Worm (Caenorhabditis elegans) whole organism, late embryonic: ENCODE data around the gene Y67A10A.11.
A peak's percentile ranks its signal among the peaks of the same experiment; 100 is the strongest.
"Not testable (repeated sequence)": the region's sequence is repeated elsewhere in the genome, so short reads cannot be mapped to it uniquely, and the experiment has no call there.

ENCODE experiments used
- C08G9.2 ChIP-seq: sonication (generic microtip); optimal IDR thresholded peaks from 2 replicates; lab custom pipeline; 2016; ENCODE audit warnings: mild to moderate bottlenecking, missing genetic modification characterization, moderate library complexity, missing compliant biosample characterization
- C38D4.7 ChIP-seq: fragments of 200-800 bp; sonication (Bioruptor generic); optimal IDR thresholded peaks from 2 replicates; lab custom pipeline; 2018; ENCODE audit warnings: mild to moderate bottlenecking, missing genetic modification characterization, moderate library complexity, missing compliant biosample characterization
- F13H6.1 ChIP-seq: sonication (generic microtip); optimal IDR thresholded peaks from 2 replicates; lab custom pipeline; 2016; ENCODE audit warnings: missing genetic modification characterization, missing compliant biosample characterization
- ahr-1 ChIP-seq: sonication (generic microtip); optimal IDR thresholded peaks from 2 replicates; lab custom pipeline; 2016; ENCODE audit warnings: missing genetic modification characterization, missing compliant biosample characterization
- ama-1 ChIP-seq: fragments of 150-350 bp; optimal IDR thresholded peaks from 2 replicates; lab custom pipeline; 2014
- ceh-14 ChIP-seq: sonication (generic microtip); optimal IDR thresholded peaks from 2 replicates; lab custom pipeline; 2016; ENCODE audit warnings: missing genotype, missing genetic modification characterization, missing compliant biosample characterization
- ceh-18 ChIP-seq: sonication (generic microtip); optimal IDR thresholded peaks from 2 replicates; lab custom pipeline; 2016; ENCODE audit warnings: missing genetic modification characterization, missing compliant biosample characterization
- ceh-19 ChIP-seq: fragments of 200-800 bp; sonication (Bioruptor generic); optimal IDR thresholded peaks from 2 replicates; lab custom pipeline; 2018; ENCODE audit warnings: mild to moderate bottlenecking, missing genetic modification characterization, missing compliant biosample characterization
- ceh-31 ChIP-seq: sonication (generic microtip); optimal IDR thresholded peaks from 2 replicates; lab custom pipeline; 2016; ENCODE audit warnings: missing genetic modification characterization, missing compliant biosample characterization
- ceh-34 ChIP-seq: sonication (generic microtip); optimal IDR thresholded peaks from 2 replicates; lab custom pipeline; 2016; ENCODE audit warnings: mild to moderate bottlenecking, missing genetic modification characterization, missing compliant biosample characterization
- ceh-48 ChIP-seq: sonication (generic microtip); optimal IDR thresholded peaks from 2 replicates; lab custom pipeline; 2016; ENCODE audit warnings: missing genetic modification characterization, inconsistent platforms, missing compliant biosample characterization
- ceh-6 ChIP-seq: fragments of 200-800 bp; sonication (Bioruptor generic); optimal IDR thresholded peaks from 2 replicates; lab custom pipeline; 2018; ENCODE audit warnings: mild to moderate bottlenecking, missing genetic modification characterization, missing compliant biosample characterization
- ceh-9 ChIP-seq: sonication (generic microtip); optimal IDR thresholded peaks from 2 replicates; lab custom pipeline; 2016; ENCODE audit warnings: mild to moderate bottlenecking, missing genetic modification characterization, inconsistent platforms, missing compliant biosample characterization
- che-1 ChIP-seq: sonication (generic microtip); optimal IDR thresholded peaks from 2 replicates; lab custom pipeline; 2016; ENCODE audit warnings: mild to moderate bottlenecking, missing genetic modification characterization, missing compliant biosample characterization
- fax-1 ChIP-seq: sonication (generic microtip); optimal IDR thresholded peaks from 2 replicates; lab custom pipeline; 2016; ENCODE audit warnings: missing genotype, missing genetic modification characterization, missing compliant biosample characterization
- fkh-10 ChIP-seq: fragments of 150-350 bp; optimal IDR thresholded peaks from 2 replicates; lab custom pipeline; 2014; ENCODE audit warnings: missing biosample characterization, missing genetic modification reagents, missing genetic modification characterization
- fkh-6 ChIP-seq: sonication (generic microtip); optimal IDR thresholded peaks from 2 replicates; lab custom pipeline; 2016; ENCODE audit warnings: missing genetic modification characterization, missing compliant biosample characterization
- gmeb-2 ChIP-seq: sonication (generic microtip); optimal IDR thresholded peaks from 2 replicates; lab custom pipeline; 2016; ENCODE audit warnings: missing genetic modification characterization, inconsistent platforms, missing compliant biosample characterization
- hlh-30 ChIP-seq: sonication (generic microtip); optimal IDR thresholded peaks from 2 replicates; lab custom pipeline; 2017; ENCODE audit warnings: antibody characterized with exemption, missing genetic modification characterization, missing compliant biosample characterization; ENCODE audit not compliant: insufficient read depth
- lim-6 ChIP-seq: sonication (generic microtip); optimal IDR thresholded peaks from 2 replicates; lab custom pipeline; 2016; ENCODE audit warnings: missing genetic modification characterization, missing compliant biosample characterization
- madf-2 ChIP-seq: sonication (generic microtip); optimal IDR thresholded peaks from 2 replicates; lab custom pipeline; 2017; ENCODE audit warnings: missing genetic modification characterization, missing compliant biosample characterization
- nfya-1 ChIP-seq: sonication (generic microtip); optimal IDR thresholded peaks from 2 replicates; lab custom pipeline; 2017; ENCODE audit warnings: missing genetic modification characterization, mild to moderate bottlenecking, missing compliant biosample characterization, antibody characterized with exemption, moderate library complexity
- odd-2 ChIP-seq: sonication (generic microtip); optimal IDR thresholded peaks from 2 replicates; lab custom pipeline; 2017; ENCODE audit warnings: antibody characterized with exemption, mild to moderate bottlenecking, missing genetic modification characterization, missing compliant biosample characterization
- pag-3 ChIP-seq: sonication (generic microtip); optimal IDR thresholded peaks from 2 replicates; lab custom pipeline; 2016; ENCODE audit warnings: missing compliant biosample characterization, missing genetic modification characterization, borderline replicate concordance
- pha-2 ChIP-seq: sonication (generic microtip); optimal IDR thresholded peaks from 2 replicates; lab custom pipeline; 2017; ENCODE audit warnings: mild to moderate bottlenecking, missing genetic modification characterization, missing compliant biosample characterization
- pha-4 ChIP-seq: fragments of 150-350 bp; optimal IDR thresholded peaks from 2 replicates; lab custom pipeline; 2018; ENCODE audit warnings: missing biosample characterization, missing genetic modification reagents, missing genetic modification characterization
- pros-1 ChIP-seq: fragments of 150-350 bp; optimal IDR thresholded peaks from 2 replicates; lab custom pipeline; 2014; ENCODE audit warnings: missing biosample characterization, missing genetic modification reagents, missing genetic modification characterization
- sdc-2 ChIP-seq: sonication (generic microtip); optimal IDR thresholded peaks from 2 replicates; lab custom pipeline; 2016; ENCODE audit warnings: missing genotype, missing genetic modification characterization, missing compliant biosample characterization
- syd-9 ChIP-seq: sonication (generic microtip); optimal IDR thresholded peaks from 2 replicates; lab custom pipeline; 2016; ENCODE audit warnings: mild to moderate bottlenecking, missing genetic modification characterization, moderate library complexity, missing compliant biosample characterization
- tbx-2 ChIP-seq: sonication (generic microtip); optimal IDR thresholded peaks from 2 replicates; lab custom pipeline; 2016; ENCODE audit warnings: missing genetic modification characterization, missing compliant biosample characterization
- ttx-3 ChIP-seq: sonication (generic microtip); optimal IDR thresholded peaks from 2 replicates; lab custom pipeline; 2016; ENCODE audit warnings: missing genetic modification reagents, missing genetic modification characterization, missing compliant biosample characterization
- unc-42 ChIP-seq: sonication (generic microtip); optimal IDR thresholded peaks from 2 replicates; lab custom pipeline; 2016; ENCODE audit warnings: missing genotype, missing genetic modification characterization, missing compliant biosample characterization
- unc-55 ChIP-seq: sonication (generic microtip); optimal IDR thresholded peaks from 2 replicates; lab custom pipeline; 2017; ENCODE audit warnings: missing biosample characterization, missing genetic modification reagents, missing genetic modification characterization

The Y67A10A.11 gene

DNA sequence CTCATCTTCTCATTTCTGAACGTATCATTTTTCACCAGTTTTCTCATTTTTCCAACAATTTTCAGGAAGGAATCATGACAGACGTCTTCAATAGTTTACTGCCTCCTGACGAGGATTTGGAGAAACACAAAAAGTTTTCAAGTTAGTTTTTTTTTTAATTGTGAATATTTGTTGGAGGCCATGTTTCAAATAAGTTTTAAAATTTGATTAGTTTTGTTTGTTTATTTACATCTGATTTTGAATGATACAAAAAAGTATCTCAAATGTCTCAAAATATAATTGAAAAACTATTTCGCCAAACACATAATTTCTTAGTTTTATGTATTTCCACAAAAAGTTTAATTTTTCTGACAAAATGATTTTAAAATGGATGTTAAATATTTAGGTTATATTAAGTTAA lies 21.4 kb downstream of the Y67A10A.11 start, which contains the start of gene ssu-2:
TSS of gene ssu-2 (plus strand) at position 59 of the 400 bp plus-strand sequence.
- TF ChIP-seq ceh-6, result no peak
- TF ChIP-seq pros-1 (tag; lab: Kevin White, UChicago), result no peak
- no peak for TF ChIP-seq hlh-30 (tag; lab: Kevin White, UChicago)
- no peak for TF ChIP-seq F13H6.1 (tag; lab: Kevin White, UChicago)
- TF ChIP-seq syd-9 (tag; lab: Kevin White, UChicago), result no peak
- TF ChIP-seq ceh-14 (tag; lab: Kevin White, UChicago), result no peak
- no peak for TF ChIP-seq pha-4
- no peak for TF ChIP-seq ama-1
- no peak for TF ChIP-seq fkh-10 (GFP tag; lab: Kevin White, UChicago)
- TF ChIP-seq unc-55 (GFP tag; lab: Kevin White, UChicago), result no peak
- TF ChIP-seq madf-2 (tag; lab: Kevin White, UChicago), result no peak
- TF ChIP-seq, all 69 proteins: peak for 0

DNA sequence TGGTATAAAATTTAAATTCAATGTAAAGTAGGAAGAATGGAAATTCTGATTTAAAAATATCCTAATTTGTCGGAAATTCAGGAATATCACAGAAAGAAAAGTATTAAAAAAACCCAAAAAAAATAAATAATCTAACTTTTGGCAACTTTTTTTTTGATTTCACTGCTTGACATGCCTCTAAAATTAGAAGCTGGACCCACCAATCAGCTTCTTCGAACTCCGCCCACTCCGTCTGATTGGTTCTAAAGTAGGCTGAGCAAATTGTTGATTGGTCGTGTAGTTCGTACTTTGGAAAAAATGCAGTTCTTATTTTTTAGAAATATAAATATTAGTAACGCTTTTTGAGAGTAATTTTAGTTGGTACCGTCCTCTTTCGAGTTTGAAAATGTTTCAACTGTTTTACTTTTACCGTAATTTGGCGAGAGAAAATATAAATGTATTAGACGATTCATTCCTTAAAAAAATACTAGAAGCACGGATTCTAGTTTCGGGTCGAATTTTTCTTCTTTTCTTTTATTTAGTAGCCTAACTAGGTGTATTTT lies 26.2 kb downstream of the Y67A10A.11 start:
- TF ChIP-seq F13H6.1 (tag; lab: Kevin White, UChicago) (no peak), lim-6 (tag; lab: Kevin White, UChicago) (no peak), C38D4.7 (GFP tag; lab: Kevin White, UChicago) (no peak), nfya-1 (tag; lab: Kevin White, UChicago) (peak; percentile 94)

DNA sequence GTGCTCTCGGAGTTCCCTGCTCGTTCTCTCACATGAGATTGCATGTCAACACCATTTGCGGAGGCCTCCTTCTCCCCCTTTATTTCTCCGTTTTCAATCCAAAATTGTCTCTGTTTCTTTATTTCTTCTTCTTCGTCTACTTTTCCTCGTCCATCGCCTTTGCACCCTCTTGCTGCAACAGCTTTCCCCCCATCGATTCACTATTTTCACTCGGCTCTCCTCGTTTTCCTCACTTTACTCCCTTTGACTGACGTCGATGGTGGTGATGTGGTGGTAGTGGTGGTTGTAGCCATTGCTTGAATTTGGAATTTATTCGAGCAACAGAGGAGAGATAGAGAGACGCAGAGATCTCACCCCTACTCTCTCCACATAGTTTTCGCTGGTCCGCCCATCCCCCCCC lies 31.9 kb downstream of the Y67A10A.11 start:
- TF ChIP-seq pha-2 (tag; lab: Kevin White, UChicago) (no peak), nfya-1 (tag; lab: Kevin White, UChicago) (peak; percentile 77), F13H6.1 (tag; lab: Kevin White, UChicago) (no peak), ceh-48 (peak; percentile 72), ttx-3 (tag; lab: Kevin White, UChicago) (no peak), ceh-18 (tag; lab: Kevin White, UChicago) (peak; percentile 46), ceh-31 (tag; lab: Kevin White, UChicago) (peak; percentile 82), ceh-9 (tag; lab: Kevin White, UChicago) (no peak), pros-1 (tag; lab: Kevin White, UChicago) (no peak), ceh-19 (GFP tag; lab: Kevin White, UChicago) (peak; percentile 75), C08G9.2 (peak; percentile 31), odd-2 (tag; lab: Kevin White, UChicago) (no peak), ceh-14 (tag; lab: Kevin White, UChicago) (peak; percentile 66), sdc-2 (tag; lab: Kevin White, UChicago) (peak; percentile 26), pag-3 (tag; lab: Kevin White, UChicago) (peak; percentile 20), che-1 (tag; lab: Kevin White, UChicago) (peak; percentile 3), syd-9 (tag; lab: Kevin White, UChicago) (peak; percentile 44), fkh-10 (GFP tag; lab: Kevin White, UChicago) (peak; percentile 59), unc-55 (GFP tag; lab: Kevin White, UChicago) (peak; percentile 24), tbx-2 (peak; percentile 59), fax-1 (tag; lab: Kevin White, UChicago) (no peak), fkh-6 (tag; lab: Kevin White, UChicago) (no peak), ceh-34 (tag; lab: Kevin White, UChicago) (peak; percentile 41), unc-42 (peak; percentile 85)
- TF ChIP-seq, all 69 proteins: peak for 16

DNA sequence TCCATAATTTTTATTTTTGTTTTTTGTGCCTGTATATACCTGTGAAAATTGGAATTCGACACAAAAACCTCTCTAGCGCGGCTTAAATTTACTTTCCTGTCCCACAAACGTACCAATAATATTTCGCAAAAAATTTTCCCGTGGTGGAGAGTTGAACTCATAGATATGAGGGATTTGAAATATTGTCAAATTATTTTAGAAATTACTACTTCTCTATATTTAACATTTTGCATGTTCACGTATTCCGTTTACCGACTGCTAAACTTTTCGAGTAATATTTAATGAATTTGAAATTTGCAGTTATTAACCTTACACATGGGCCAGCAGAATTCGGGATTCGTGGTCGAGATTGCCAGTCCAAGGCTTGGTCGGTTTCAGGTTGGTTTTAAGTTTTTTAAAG lies 34.1 kb downstream of the Y67A10A.11 start, which contains the start of gene Y67A10A.7:
TSS of gene Y67A10A.7 (plus strand) at position 301 of the 400 bp plus-strand sequence.
- TF ChIP-seq ahr-1 (tag; lab: Kevin White, UChicago); ama-1; gmeb-2 (tag; lab: Kevin White, UChicago): not testable (repeated sequence)
